Fruit fly (Drosophila melanogaster): Measurements from ENCODE around the gene Gr33a.

Gene Gr33a

dm6 chr2L:12163941-12164340 lies 26.1 kb downstream of the Gr33a start, which contains the start of gene ZnT33D:
Gene ZnT33D, plus strand, starts transcription at chr2L:12164241.
- TF ChIP-seq CG13204 (GFP tag; optimal IDR thresholded peaks at IDR 0.05), result no peak
- no peak for TF ChIP-seq CG9948 (tag; optimal IDR thresholded peaks at IDR 0.05)
- TF ChIP-seq Snoo (tag; optimal IDR thresholded peaks at IDR 0.05), result no peak
- TF ChIP-seq CG17806 (tag; optimal IDR thresholded peaks at IDR 0.05), result no peak
- no peak for TF ChIP-seq gl (tag; optimal IDR thresholded peaks at IDR 0.05)
- TF ChIP-seq CG10348 (GFP tag; IDR thresholded peaks at IDR 0.05), result no peak
- no peak for TF ChIP-seq CG4496 (GFP tag; IDR thresholded peaks at IDR 0.05)
- no peak for TF ChIP-seq Pif1A (GFP tag; optimal IDR thresholded peaks at IDR 0.05)
- TF ChIP-seq CG14655 (GFP tag; optimal IDR thresholded peaks at IDR 0.05), result no peak
- TF ChIP-seq CG12605 (GFP tag; IDR thresholded peaks at IDR 0.05), result no peak
- TF ChIP-seq CG8159 (tag; optimal IDR thresholded peaks at IDR 0.05), result no peak
- TF ChIP-seq CG8301 (tag; optimal IDR thresholded peaks at IDR 0.05), result no peak
- no peak for TF ChIP-seq CG32121 (GFP tag; IDR thresholded peaks at IDR 0.05)
- no peak for TF ChIP-seq Ets98B (GFP tag; IDR thresholded peaks at IDR 0.05)

- TF ChIP-seq CG34367 (tag; optimal IDR thresholded peaks at IDR 0.05), result no peak
- TF ChIP-seq Snoo (tag; optimal IDR thresholded peaks at IDR 0.05), result no peak
- no peak for TF ChIP-seq EcR (GFP tag; optimal IDR thresholded peaks at IDR 0.05)
- TF ChIP-seq CG4496 (GFP tag; IDR thresholded peaks at IDR 0.05), result no peak
- no peak for TF ChIP-seq CG12605 (GFP tag; IDR thresholded peaks at IDR 0.05)
- TF ChIP-seq Ets98B (GFP tag; IDR thresholded peaks at IDR 0.05), result no peak
- TF ChIP-seq D1 (tag; optimal IDR thresholded peaks at IDR 0.05), result no peak
- TF ChIP-seq rn (GFP tag; IDR thresholded peaks at IDR 0.05), result no peak
- no peak for TF ChIP-seq CG9948 (tag; optimal IDR thresholded peaks at IDR 0.05)
- TF ChIP-seq CG10348 (GFP tag; IDR thresholded peaks at IDR 0.05), result no peak
- TF ChIP-seq CG13204 (GFP tag; optimal IDR thresholded peaks at IDR 0.05), result no peak
- no peak for TF ChIP-seq CG8159 (tag; optimal IDR thresholded peaks at IDR 0.05)
- TF ChIP-seq CG14655 (GFP tag; optimal IDR thresholded peaks at IDR 0.05), result no peak
- TF ChIP-seq CG17806 (tag; optimal IDR thresholded peaks at IDR 0.05), result no peak
These were observed 32.4 kb downstream of the Gr33a start, which contains the start of gene CG17217 for dm6 chr2L:12170250-12170649. Gene CG17217, plus strand, starts transcription at chr2L:12170550.

dm6 chr2L:12172536-12173234 lies 34.9 kb downstream of the Gr33a start, which contains the start of the genes CG6583 and crok:
Gene CG6583, minus strand, starts transcription at chr2L:12172586.
Gene crok, plus strand, starts transcription at chr2L:12172981.
- TF ChIP-seq rn (GFP tag; IDR thresholded peaks at IDR 0.05) (no peak), CG8301 (tag; optimal IDR thresholded peaks at IDR 0.05) (no peak), CG15710 (tag; optimal IDR thresholded peaks at IDR 0.05) (no peak), CG12605 (GFP tag; IDR thresholded peaks at IDR 0.05) (no peak), CG4496 (GFP tag; IDR thresholded peaks at IDR 0.05) (no peak), Pif1A (GFP tag; optimal IDR thresholded peaks at IDR 0.05) (no peak), CG32121 (GFP tag; IDR thresholded peaks at IDR 0.05) (no peak), fd96Ca (GFP tag; IDR thresholded peaks at IDR 0.05) (no peak), CG14655 (GFP tag; optimal IDR thresholded peaks at IDR 0.05) (no peak), EcR (GFP tag; optimal IDR thresholded peaks at IDR 0.05) (no peak), Snoo (tag; optimal IDR thresholded peaks at IDR 0.05) (no peak)

dm6 chr2L:12174493-12175129 lies 36.8 kb downstream of the Gr33a start, which contains the start of gene bru1:
Gene bru1, plus strand, starts transcription at chr2L:12175004.
- TF ChIP-seq CG10348 (GFP tag; IDR thresholded peaks at IDR 0.05), result no peak
- no peak for TF ChIP-seq CG13204 (GFP tag; optimal IDR thresholded peaks at IDR 0.05)
- TF ChIP-seq fd96Ca (GFP tag; IDR thresholded peaks at IDR 0.05), result no peak
- TF ChIP-seq CG8301 (tag; optimal IDR thresholded peaks at IDR 0.05), result no peak
- TF ChIP-seq CG34367 (tag; optimal IDR thresholded peaks at IDR 0.05), result no peak
- TF ChIP-seq EcR (GFP tag; optimal IDR thresholded peaks at IDR 0.05), result no peak
- TF ChIP-seq CG12605 (GFP tag; IDR thresholded peaks at IDR 0.05), result no peak
- no peak for TF ChIP-seq CG32121 (GFP tag; IDR thresholded peaks at IDR 0.05)
- no peak for TF ChIP-seq CG4496 (GFP tag; IDR thresholded peaks at IDR 0.05)
- TF ChIP-seq CG14655 (GFP tag; optimal IDR thresholded peaks at IDR 0.05), result no peak
- TF ChIP-seq CG15710 (tag; optimal IDR thresholded peaks at IDR 0.05), result no peak
- no peak for TF ChIP-seq Pif1A (GFP tag; optimal IDR thresholded peaks at IDR 0.05)
- TF ChIP-seq CG9948 (tag; optimal IDR thresholded peaks at IDR 0.05), result no peak
- no peak for TF ChIP-seq rn (GFP tag; IDR thresholded peaks at IDR 0.05)
- no peak for TF ChIP-seq Snoo (tag; optimal IDR thresholded peaks at IDR 0.05)
- TF ChIP-seq D1 (tag; optimal IDR thresholded peaks at IDR 0.05), result no peak
- TF ChIP-seq CG8159 (tag; optimal IDR thresholded peaks at IDR 0.05), result no peak
- TF ChIP-seq Ets98B (GFP tag; IDR thresholded peaks at IDR 0.05), result no peak

dm6 chr2L:12177621-12178020 lies 39.8 kb downstream of the Gr33a start, which contains the start of gene atilla:
Gene atilla, minus strand, starts transcription at chr2L:12177886.
- TF ChIP-seq CG4496 (GFP tag; IDR thresholded peaks at IDR 0.05) (no peak), fd96Ca (GFP tag; IDR thresholded peaks at IDR 0.05) (no peak), CG13204 (GFP tag; optimal IDR thresholded peaks at IDR 0.05) (no peak), Ets98B (GFP tag; IDR thresholded peaks at IDR 0.05) (no peak), EcR (GFP tag; optimal IDR thresholded peaks at IDR 0.05) (no peak), CG9948 (tag; optimal IDR thresholded peaks at IDR 0.05) (no peak), D1 (tag; optimal IDR thresholded peaks at IDR 0.05) (no peak), rn (GFP tag; IDR thresholded peaks at IDR 0.05) (no peak), CG17806 (tag; optimal IDR thresholded peaks at IDR 0.05) (no peak), CG12605 (GFP tag; IDR thresholded peaks at IDR 0.05) (no peak), CG8301 (tag; optimal IDR thresholded peaks at IDR 0.05) (no peak)

Measured in whole organism, pupa.